Fruit fly (Drosophila melanogaster) whole organism, embryonic: Measurements from ENCODE around the gene CG12522.

ENCODE experiments used
- Ada2b ChIP-seq: fragments of 200-800 bp; sonication (Bioruptor generic); IDR thresholded peaks from 2 replicates; pipeline ENCODE4 v1.3.6; 2022; ENCODE audit warnings: missing biosample characterization, missing genetic modification characterization
- Antp ChIP-seq: fragments of 200-800 bp; sonication (Bioruptor generic); optimal IDR thresholded peaks from 3 replicates; lab custom pipeline; 2016; ENCODE audit warnings: missing biosample characterization, missing genetic modification characterization
- CG1024 ChIP-seq: fragments of 200-800 bp; sonication (Bioruptor generic); IDR thresholded peaks from 2 replicates; pipeline ENCODE4 v1.3.6; 2022; ENCODE audit warnings: missing biosample characterization, missing genetic modification characterization
- CG10654 ChIP-seq: fragments of 200-800 bp; sonication (Bioruptor generic); optimal IDR thresholded peaks from 2 replicates; lab custom pipeline; 2016; ENCODE audit warnings: missing biosample characterization, missing genetic modification characterization
- CG12219 ChIP-seq: fragments of 200-800 bp; sonication (Bioruptor generic); optimal IDR thresholded peaks from 3 replicates; lab custom pipeline; 2018; ENCODE audit warnings: missing biosample characterization, mild to moderate bottlenecking, missing genetic modification characterization
- CG12942 ChIP-seq: fragments of 200-800 bp; sonication (Bioruptor generic); optimal IDR thresholded peaks from 3 replicates; lab custom pipeline; 2016; ENCODE audit warnings: missing biosample characterization, missing genetic modification characterization
- CG14050 ChIP-seq: fragments of 200-800 bp; sonication (Bioruptor generic); IDR thresholded peaks from 3 replicates; pipeline ENCODE4 v1.3.6; 2022; ENCODE audit warnings: missing biosample characterization, missing genetic modification characterization
- CG15514 ChIP-seq: fragments of 200-800 bp; sonication (Bioruptor generic); optimal IDR thresholded peaks from 3 replicates; lab custom pipeline; 2017; ENCODE audit warnings: missing biosample characterization, missing genetic modification characterization, mild to moderate bottlenecking, moderate library complexity, missing genetic modification reagents
- CG1603 ChIP-seq: fragments of 200-800 bp; sonication (Bioruptor generic); optimal IDR thresholded peaks from 2 replicates; lab custom pipeline; 2019; ENCODE audit warnings: missing biosample characterization, mild to moderate bottlenecking, missing genetic modification characterization, moderate library complexity
- CG17829 ChIP-seq: fragments of 200-800 bp; optimal IDR thresholded peaks from 2 replicates; lab custom pipeline; 2019; ENCODE audit warnings: missing biosample characterization, mild to moderate bottlenecking, missing genetic modification characterization, moderate library complexity
- CG32532 ChIP-seq: fragments of 200-800 bp; sonication (Bioruptor generic); IDR thresholded peaks from 2 replicates; pipeline ENCODE4 v1.3.6; 2022; ENCODE audit warnings: missing biosample characterization, missing genetic modification characterization
- CG3407 ChIP-seq: fragments of 200-800 bp; sonication (Bioruptor generic); optimal IDR thresholded peaks from 2 replicates; lab custom pipeline; 2018; ENCODE audit warnings: missing biosample characterization, mild to moderate bottlenecking, missing genetic modification characterization
- CG34224 ChIP-seq: fragments of 200-800 bp; sonication (Bioruptor generic); IDR thresholded peaks from 3 replicates; pipeline ENCODE4 v1.3.6; 2022; ENCODE audit warnings: missing biosample characterization, missing genetic modification characterization; ENCODE audit not compliant: partially characterized antibody
- CG4617 ChIP-seq: fragments of 200-800 bp; sonication (Bioruptor generic); optimal IDR thresholded peaks from 3 replicates; lab custom pipeline; 2016; ENCODE audit warnings: missing biosample characterization, missing genetic modification characterization, borderline replicate concordance
- CG7928 ChIP-seq: fragments of 200-800 bp; sonication (Bioruptor generic); optimal IDR thresholded peaks from 2 replicates; lab custom pipeline; 2017; ENCODE audit warnings: missing biosample characterization, mild to moderate bottlenecking, missing genetic modification characterization
- CG8089 ChIP-seq: fragments of 200-800 bp; sonication (Bioruptor generic); optimal IDR thresholded peaks from 3 replicates; lab custom pipeline; 2016; ENCODE audit warnings: missing biosample characterization, missing genetic modification characterization
- CG9215 ChIP-seq: fragments of 200-800 bp; sonication (Bioruptor generic); IDR thresholded peaks from 2 replicates; pipeline ENCODE4 v1.3.6; 2022; ENCODE audit warnings: missing biosample characterization, missing genetic modification characterization
- CG9876 ChIP-seq: fragments of 200-800 bp; sonication (Bioruptor generic); optimal IDR thresholded peaks from 2 replicates; lab custom pipeline; 2016; ENCODE audit warnings: missing biosample characterization, missing genetic modification characterization
- H2.0 ChIP-seq: fragments of 200-800 bp; sonication (Bioruptor generic); IDR thresholded peaks from 2 replicates; pipeline ENCODE4 v1.3.6; 2022; ENCODE audit warnings: missing biosample characterization, missing genetic modification characterization
- MBD-R2 ChIP-seq: fragments of 200-800 bp; sonication (Bioruptor generic); IDR thresholded peaks from 2 replicates; pipeline ENCODE4 v1.3.6; 2022; ENCODE audit warnings: missing biosample characterization, missing genetic modification characterization
- MESR4 ChIP-seq: fragments of 200-800 bp; sonication (Bioruptor generic); optimal IDR thresholded peaks from 2 replicates; lab custom pipeline; 2018; ENCODE audit warnings: missing biosample characterization, mild to moderate bottlenecking, missing genetic modification characterization, moderate library complexity
- Max ChIP-seq: fragments of 200-800 bp; sonication (Bioruptor generic); optimal IDR thresholded peaks from 2 replicates; lab custom pipeline; 2016; ENCODE audit warnings: missing biosample characterization, mild to moderate bottlenecking, missing genetic modification characterization
- Meics ChIP-seq: fragments of 200-800 bp; sonication (Bioruptor generic); optimal IDR thresholded peaks from 2 replicates; lab custom pipeline; 2017; ENCODE audit warnings: missing biosample characterization, mild to moderate bottlenecking, missing genetic modification characterization
- Pdp1 ChIP-seq, 2 experiments: fragments of 200-800 bp; sonication (Bioruptor generic); optimal IDR thresholded peaks; 3 replicates each; lab custom pipeline; 2016; ENCODE audit warnings: missing biosample characterization in 2 of 2, missing genetic modification characterization in 2 of 2, mild to moderate bottlenecking in 1 of 2, moderate library complexity in 1 of 2
- Ssrp ChIP-seq: fragments of 200-800 bp; sonication (Bioruptor generic); optimal IDR thresholded peaks from 2 replicates; lab custom pipeline; 2018; ENCODE audit warnings: missing biosample characterization, mild to moderate bottlenecking, missing genetic modification characterization, moderate library complexity
- Xbp1 ChIP-seq: fragments of 200-800 bp; sonication (Bioruptor generic); optimal IDR thresholded peaks from 3 replicates; lab custom pipeline; 2016; ENCODE audit warnings: missing biosample characterization, mild to moderate bottlenecking, missing genetic modification characterization
- YL-1 ChIP-seq: fragments of 200-800 bp; sonication (Bioruptor generic); optimal IDR thresholded peaks from 3 replicates; lab custom pipeline; 2017; ENCODE audit warnings: missing biosample characterization, mild to moderate bottlenecking, missing genetic modification characterization
- al ChIP-seq: fragments of 200-800 bp; sonication (Bioruptor generic); IDR thresholded peaks from 2 replicates; pipeline ENCODE4 v1.3.6; 2022; ENCODE audit warnings: missing biosample characterization, missing genetic modification characterization
- bbx ChIP-seq: fragments of 200-800 bp; sonication (Bioruptor generic); IDR thresholded peaks from 2 replicates; pipeline ENCODE4 v1.3.6; 2022; ENCODE audit warnings: missing biosample characterization, missing genetic modification characterization; ENCODE audit not compliant: partially characterized antibody
- cas ChIP-seq: fragments of 200-800 bp; sonication (Bioruptor generic); IDR thresholded peaks from 2 replicates; pipeline ENCODE4 v1.3.6; 2022; ENCODE audit warnings: missing biosample characterization, missing genetic modification characterization
- corto ChIP-seq: fragments of 200-800 bp; sonication (Bioruptor generic); optimal IDR thresholded peaks from 2 replicates; lab custom pipeline; 2016; ENCODE audit warnings: missing biosample characterization, mild to moderate bottlenecking, missing genetic modification characterization, moderate library complexity
- dati ChIP-seq: fragments of 200-800 bp; sonication (Bioruptor generic); IDR thresholded peaks from 2 replicates; pipeline ENCODE4 v1.3.6; 2022; ENCODE audit warnings: missing biosample characterization, missing genetic modification characterization
- dysf ChIP-seq: fragments of 200-800 bp; sonication (Bioruptor generic); IDR thresholded peaks from 3 replicates; pipeline ENCODE4 v1.3.6; 2022; ENCODE audit warnings: missing biosample characterization, missing genetic modification characterization
- ham ChIP-seq: fragments of 200-800 bp; sonication (Bioruptor generic); IDR thresholded peaks from 2 replicates; pipeline ENCODE4 v1.3.6; 2022; ENCODE audit warnings: missing biosample characterization, missing genetic modification characterization
- hbn ChIP-seq: fragments of 200-800 bp; sonication (Bioruptor generic); IDR thresholded peaks from 2 replicates; pipeline ENCODE4 v1.3.6; 2022; ENCODE audit warnings: missing biosample characterization, missing genetic modification characterization; ENCODE audit not compliant: partially characterized antibody
- hkb ChIP-seq, 2 experiments: fragments of 200-800 bp in 1 of 2; fragments of >200 bp in 1 of 2; sonication (Bioruptor generic) in 1 of 2; IDR thresholded peaks in 1 of 2; optimal IDR thresholded peaks in 1 of 2; 2 replicates each; pipeline versions ENCODE4 v1.3.6 to Lab custom; 2017 to 2022; ENCODE audit warnings: missing biosample characterization in 1 of 2, missing genetic modification characterization in 1 of 2
- lola ChIP-seq, 3 experiments: fragments of >200 bp in 2 of 3; fragments of 200-800 bp in 1 of 3; sonication (Bioruptor generic) in 1 of 3; optimal IDR thresholded peaks; 2 replicates each; lab custom pipeline; 2017 to 2019; ENCODE audit warnings: missing biosample characterization in 3 of 3, missing genetic modification characterization in 3 of 3, mild to moderate bottlenecking in 1 of 3, moderate library complexity in 1 of 3
- nom ChIP-seq: fragments of 200-800 bp; sonication (Bioruptor generic); optimal IDR thresholded peaks from 2 replicates; lab custom pipeline; 2017; ENCODE audit warnings: missing biosample characterization, missing genetic modification characterization, mild to moderate bottlenecking, moderate library complexity, missing genetic modification reagents
- pfk ChIP-seq: fragments of 200-800 bp; sonication (Bioruptor generic); optimal IDR thresholded peaks from 2 replicates; lab custom pipeline; 2018; ENCODE audit warnings: missing biosample characterization, mild to moderate bottlenecking, missing genetic modification characterization, moderate library complexity
- ranshi ChIP-seq: fragments of 200-800 bp; sonication (Bioruptor generic); IDR thresholded peaks from 2 replicates; pipeline ENCODE4 v1.3.6; 2022; ENCODE audit warnings: missing biosample characterization, missing genetic modification characterization
- ro ChIP-seq: fragments of 200-800 bp; sonication (Bioruptor generic); IDR thresholded peaks from 2 replicates; pipeline ENCODE4 v1.3.6; 2022; ENCODE audit warnings: missing biosample characterization, missing genetic modification characterization
- row ChIP-seq: fragments of 200-800 bp; sonication (Bioruptor generic); IDR thresholded peaks from 3 replicates; pipeline ENCODE4 v1.3.6; 2022; ENCODE audit warnings: missing biosample characterization, missing genetic modification characterization
- salm ChIP-seq: fragments of 200-800 bp; sonication (Bioruptor generic); optimal IDR thresholded peaks from 2 replicates; lab custom pipeline; 2018; ENCODE audit warnings: missing biosample characterization, mild to moderate bottlenecking, missing genetic modification characterization
- scrt ChIP-seq: fragments of 200-800 bp; sonication (Bioruptor generic); optimal IDR thresholded peaks from 2 replicates; lab custom pipeline; 2018; ENCODE audit warnings: missing biosample characterization, mild to moderate bottlenecking, missing genetic modification characterization, moderate library complexity
- seq ChIP-seq: fragments of 200-800 bp; sonication (Bioruptor generic); IDR thresholded peaks from 2 replicates; pipeline ENCODE4 v1.3.6; 2022; ENCODE audit warnings: missing biosample characterization, missing genetic modification characterization
- shn ChIP-seq: fragments of 200-800 bp; sonication (Bioruptor generic); optimal IDR thresholded peaks from 3 replicates; lab custom pipeline; 2016; ENCODE audit warnings: missing biosample characterization, missing genetic modification characterization
- slou ChIP-seq: fragments of 200-800 bp; sonication (Bioruptor generic); optimal IDR thresholded peaks from 3 replicates; lab custom pipeline; 2016; ENCODE audit warnings: missing biosample characterization, missing genetic modification characterization
- sug ChIP-seq: fragments of 200-800 bp; optimal IDR thresholded peaks from 2 replicates; lab custom pipeline; 2019; ENCODE audit warnings: missing biosample characterization, mild to moderate bottlenecking, missing genetic modification characterization, moderate library complexity
- tll ChIP-seq, 2 experiments: fragments of 200-800 bp in 1 of 2; fragments of >200 bp in 1 of 2; sonication (Bioruptor generic) in 1 of 2; optimal IDR thresholded peaks; 2 replicates each; lab custom pipeline; 2017 to 2019; ENCODE audit warnings: missing biosample characterization in 2 of 2, missing genetic modification characterization in 2 of 2, mild to moderate bottlenecking in 1 of 2, moderate library complexity in 1 of 2
- ttk ChIP-seq: fragments of 200-800 bp; sonication (Bioruptor generic); IDR thresholded peaks from 2 replicates; pipeline ENCODE4 v2.1.2; 2022; ENCODE audit warnings: missing biosample characterization, missing genetic modification characterization
- tx ChIP-seq: fragments of 200-800 bp; sonication (Bioruptor generic); optimal IDR thresholded peaks from 2 replicates; lab custom pipeline; 2016; ENCODE audit warnings: missing biosample characterization, missing genetic modification characterization

The CG12522 gene

DNA sequence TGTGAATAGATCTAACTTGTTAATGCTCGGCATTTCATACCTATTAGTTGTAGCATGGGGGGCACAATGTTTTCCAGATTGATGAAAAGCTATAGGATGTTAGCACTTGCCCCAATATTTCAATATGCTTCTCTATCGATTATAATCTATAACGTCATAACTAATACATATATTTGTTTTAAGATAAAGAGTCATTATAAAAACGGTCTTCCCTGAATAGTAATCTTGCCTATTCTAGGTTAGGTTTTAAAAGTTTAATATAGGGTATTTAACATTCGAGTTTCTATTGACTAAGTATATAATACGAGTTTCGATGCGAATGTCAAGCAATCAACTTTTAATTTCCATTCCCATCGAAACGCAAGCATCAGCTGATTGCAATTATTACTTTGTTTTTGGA, 46.8 kb upstream of the CG12522 start, which contains the start of the genes CG6321 and Blos2 (continued):
- TF ChIP-seq CG12942 (GFP tag; lab: Kevin White, UChicago) (no peak), seq (peak; percentile 16; the same call in 1 of the 2 replicates), corto (GFP tag; lab: Kevin White, UChicago) (no peak), dati (GFP tag; lab: Robert Waterston, UW) (no peak), salm (tag; lab: Kevin White, UChicago) (peak; percentile 77), dysf (GFP tag; lab: Robert Waterston, UW) (peak; percentile 88), bbx (GFP tag; lab: Robert Waterston, UW) (no peak), CG17829 (tag; lab: Kevin White, UChicago) (peak; percentile 82), Meics (GFP tag; lab: Kevin White, UChicago) (peak; percentile 85), CG32532 (peak; percentile 70; the same call in 1 of the 2 replicates), shn (GFP tag; lab: Kevin White, UChicago) (no peak), cas (GFP tag; lab: Robert Waterston, UW) (no peak), Ada2b (GFP tag; lab: Robert Waterston, UW) (peak; percentile 60; the same call in 1 of the 2 replicates), tll (GFP tag; optimal IDR thresholded peaks at IDR 0.05; lab: Kevin White, UChicago) (no peak), lola (GFP tag; optimal IDR thresholded peaks at IDR 0.05; lab: Kevin White, UChicago) (peak in 1 of 3 experiments; percentile 72), CG9215 (no peak), scrt (GFP tag; lab: Kevin White, UChicago) (peak; percentile 68), CG10654 (peak; percentile 50), Max (peak; percentile 67), hkb (optimal IDR thresholded peaks at IDR 0.05; lab: Kevin White, UChicago) (no peak), hkb (GFP tag; IDR thresholded peaks at IDR 0.05; lab: Robert Waterston, UW) (peak; percentile 86), slou (GFP tag; lab: Kevin White, UChicago) (peak; percentile 8), ranshi (peak; percentile 65; the same call in 1 of the 2 replicates), ham (GFP tag; lab: Robert Waterston, UW) (no peak), CG7928 (GFP tag; lab: Kevin White, UChicago) (no peak), Ssrp (tag; lab: Kevin White, UChicago) (peak; percentile 67), sug (peak; percentile 79), CG1603 (peak; percentile 63), CG8089 (no peak), CG12219 (GFP tag; lab: Kevin White, UChicago) (peak; percentile 74), ro (GFP tag; lab: Robert Waterston, UW) (no peak), Antp (GFP tag; lab: Kevin White, UChicago) (peak; percentile 15), pfk (GFP tag; lab: Kevin White, UChicago) (no peak), CG9876 (no peak), CG14050 (peak; percentile 49; the same call in 1 of the 3 replicates)

DNA sequence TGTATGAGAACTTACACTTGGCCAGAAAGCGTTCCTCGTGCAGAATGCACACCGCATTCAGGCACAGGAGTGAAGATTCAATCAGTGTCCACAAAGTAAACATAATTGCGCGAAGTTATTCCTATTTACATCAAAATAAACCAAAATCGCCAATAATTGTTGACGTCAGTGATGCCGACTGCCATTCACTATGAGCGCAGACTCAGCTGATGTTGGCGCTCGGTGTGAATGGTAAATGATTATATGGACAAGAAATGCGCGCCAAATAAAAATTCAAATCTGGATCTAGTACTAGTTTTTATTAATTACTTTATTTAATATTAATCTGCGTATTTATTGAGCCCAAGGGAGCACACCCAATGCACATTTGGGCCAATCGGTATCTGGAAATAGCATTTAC, 45.6 kb upstream of the CG12522 start, which contains the start of gene CG32069:
Gene CG32069 (minus strand): TSS at position 174 of the 400 bp plus-strand sequence.
- TF ChIP-seq tx (GFP tag; lab: Kevin White, UChicago), result no peak
- TF ChIP-seq H2.0 (GFP tag; lab: Robert Waterston, UW), result no peak
- 0 out of 2 replicates have a peak, but pooled peaks have one; percentile 20 for TF ChIP-seq hbn (GFP tag; lab: Robert Waterston, UW)
- TF ChIP-seq CG3407 (GFP tag; lab: Kevin White, UChicago), result no peak
- TF ChIP-seq nom (GFP tag; lab: Kevin White, UChicago), result no peak
- peak; percentile 16 for TF ChIP-seq Xbp1 (GFP tag; lab: Kevin White, UChicago)
- TF ChIP-seq MBD-R2 (GFP tag; lab: Robert Waterston, UW), result peak; percentile 73
- TF ChIP-seq CG34224 (GFP tag; lab: Robert Waterston, UW), result no peak
- TF ChIP-seq ttk (GFP tag; lab: Robert Waterston, UW), result no peak
- peak; percentile 39; the same call in 1 of the 3 replicates for TF ChIP-seq row (GFP tag; lab: Robert Waterston, UW)
- TF ChIP-seq al (GFP tag; lab: Robert Waterston, UW), result no peak
- peak; percentile 11 for TF ChIP-seq YL-1 (GFP tag; lab: Kevin White, UChicago)
- TF ChIP-seq Pdp1 (GFP tag; optimal IDR thresholded peaks at IDR 0.05; lab: Kevin White, UChicago), result peak in 1 of 2 experiments; percentile 75
- TF ChIP-seq CG4617 (GFP tag; lab: Kevin White, UChicago), result peak; percentile 5
- TF ChIP-seq MESR4, result peak; percentile 54
- TF ChIP-seq CG15514, result peak; percentile 36
- TF ChIP-seq CG1024 (GFP tag; lab: Robert Waterston, UW), result no peak
